Worm (Caenorhabditis elegans) whole organism, L3 larva: ENCODE data around the gene pbo-4.

Experiments used
- R02D3.7 ChIP-seq: fragments of 150-350 bp; optimal IDR thresholded peaks from 2 replicates; lab custom pipeline; 2014; ENCODE audit warnings: missing biosample characterization, missing genetic modification characterization
- ama-1 ChIP-seq: fragments of 150-350 bp; optimal IDR thresholded peaks from 2 replicates; lab custom pipeline; 2018
- nhr-11 ChIP-seq: fragments of 150-350 bp; optimal IDR thresholded peaks from 2 replicates; lab custom pipeline; 2014; ENCODE audit warnings: missing biosample characterization, missing genetic modification characterization
- nhr-67 ChIP-seq: fragments of 150-350 bp; optimal IDR thresholded peaks from 2 replicates; lab custom pipeline; 2014; ENCODE audit warnings: missing biosample characterization, missing genetic modification characterization
- sea-2 ChIP-seq: fragments of 150-350 bp; sonication (generic microtip); optimal IDR thresholded peaks from 4 replicates; lab custom pipeline; 2014; ENCODE audit warnings: missing biosample characterization, missing genetic modification reagents, missing genetic modification characterization

ce11 chrX:10981374-10981773 is 27.4 kb downstream of the pbo-4 start:
- TF ChIP-seq nhr-67 (tag; lab: Kevin White, UChicago) = no peak
- TF ChIP-seq R02D3.7 (tag; lab: Kevin White, UChicago) = no peak
- no peak for TF ChIP-seq sea-2
- TF ChIP-seq nhr-11 (tag; lab: Kevin White, UChicago) = no peak
- no peak for TF ChIP-seq ama-1 (lab: Kevin White, UChicago)
